Fruit fly (Drosophila melanogaster) whole organism, wandering third instar larva: ENCODE results near the gene Cdk8.
A peak's percentile ranks its signal among the peaks of the same experiment; 100 is the strongest.

ENCODE experiments used
- Abd-B ChIP-seq: fragments of >200 bp; optimal IDR thresholded peaks from 2 replicates; lab custom pipeline; 2017; ENCODE audit warnings: missing biosample characterization, missing genetic modification characterization
- CG32264 ChIP-seq: fragments of 200-800 bp; sonication (Bioruptor generic); optimal IDR thresholded peaks from 2 replicates; lab custom pipeline; 2016; ENCODE audit warnings: missing biosample characterization, missing genetic modification characterization
- CG9705 ChIP-seq: fragments of 200-800 bp; sonication (Bioruptor generic); optimal IDR thresholded peaks from 2 replicates; lab custom pipeline; 2018; ENCODE audit warnings: missing biosample characterization, mild to moderate bottlenecking, missing genetic modification characterization
- CrebA ChIP-seq: fragments of 200-800 bp; sonication (Bioruptor generic); optimal IDR thresholded peaks from 2 replicates; lab custom pipeline; 2016; ENCODE audit warnings: missing biosample characterization, mild to moderate bottlenecking, missing genetic modification characterization, borderline replicate concordance
- Dfd ChIP-seq: fragments of >200 bp; optimal IDR thresholded peaks from 2 replicates; lab custom pipeline; 2017; ENCODE audit warnings: missing biosample characterization, missing genetic modification characterization
- Dif ChIP-seq: fragments of 200-275, 200-300 bp; sonication (Bioruptor generic); optimal IDR thresholded peaks from 2 replicates; lab custom pipeline; 2018; ENCODE audit warnings: missing biosample characterization, missing genetic modification characterization; ENCODE audit not compliant: partially characterized antibody
- GATAd ChIP-seq: sonication (Bioruptor generic); optimal IDR thresholded peaks from 2 replicates; lab custom pipeline; 2016; ENCODE audit warnings: missing biosample characterization, missing genetic modification characterization
- HLH106 ChIP-seq: fragments of 200-800 bp; optimal IDR thresholded peaks from 3 replicates; lab custom pipeline; 2019; ENCODE audit warnings: missing biosample characterization, mild to moderate bottlenecking, missing genetic modification characterization, moderate library complexity
- Hnf4 ChIP-seq: fragments of 200-800 bp; sonication (Bioruptor generic); optimal IDR thresholded peaks from 2 replicates; lab custom pipeline; 2016; ENCODE audit warnings: missing biosample characterization, mild to moderate bottlenecking, missing genetic modification characterization
- Hr78 ChIP-seq: fragments of >200 bp; optimal IDR thresholded peaks from 2 replicates; lab custom pipeline; 2017; ENCODE audit warnings: missing biosample characterization, missing genetic modification characterization
- Hr83 ChIP-seq: fragments of 200-300 bp; sonication (Bioruptor generic); optimal IDR thresholded peaks from 2 replicates; lab custom pipeline; 2016; ENCODE audit warnings: missing biosample characterization, mild to moderate bottlenecking, missing genetic modification characterization, moderate library complexity; ENCODE audit not compliant: poor library complexity, severe bottlenecking
- Jra ChIP-seq: sonication (Bioruptor generic); optimal IDR thresholded peaks from 2 replicates; lab custom pipeline; 2016; ENCODE audit warnings: missing biosample characterization, missing genetic modification characterization
- Mio ChIP-seq: sonication (Bioruptor generic); optimal IDR thresholded peaks from 2 replicates; lab custom pipeline; 2016; ENCODE audit warnings: missing biosample characterization, missing genetic modification characterization
- Myc ChIP-seq: fragments of >200 bp; optimal IDR thresholded peaks from 2 replicates; lab custom pipeline; 2017
- N ChIP-seq: fragments of >200 bp; optimal IDR thresholded peaks from 2 replicates; lab custom pipeline; 2018; ENCODE audit warnings: missing biosample characterization, missing external identifiers, missing genetic modification characterization
- Rel ChIP-seq, 2 experiments: fragments of 200-800 bp; sonication (Bioruptor generic) in 1 of 2; optimal IDR thresholded peaks; 2 replicates in 1 of 2; 3 replicates in 1 of 2; lab custom pipeline; 2016 to 2019; ENCODE audit warnings: mild to moderate bottlenecking in 2 of 2, missing biosample characterization in 2 of 2, missing genetic modification characterization in 2 of 2, moderate library complexity in 1 of 2
- Sp1 ChIP-seq: fragments of 200-800 bp; sonication (Bioruptor generic); optimal IDR thresholded peaks from 3 replicates; lab custom pipeline; 2019; ENCODE audit warnings: missing biosample characterization, mild to moderate bottlenecking, missing genetic modification characterization, moderate library complexity
- Vsx2 ChIP-seq: fragments of 200-300, 225-300 bp; sonication (Bioruptor generic); optimal IDR thresholded peaks from 2 replicates; lab custom pipeline; 2018; ENCODE audit warnings: missing biosample characterization, missing genetic modification characterization; ENCODE audit not compliant: partially characterized antibody
- br ChIP-seq: fragments of 200-800 bp; sonication (Bioruptor generic); optimal IDR thresholded peaks from 2 replicates; lab custom pipeline; 2016; ENCODE audit warnings: missing biosample characterization, missing genetic modification characterization
- brk ChIP-seq: fragments of 200-800 bp; sonication (Bioruptor generic); optimal IDR thresholded peaks from 2 replicates; lab custom pipeline; 2016; ENCODE audit warnings: missing biosample characterization, mild to moderate bottlenecking, missing genetic modification characterization
- dl ChIP-seq, 2 experiments: fragments of 175-275, 200-275 bp in 1 of 2; fragments of 200-275 bp in 1 of 2; sonication (Bioruptor generic); optimal IDR thresholded peaks; lab custom pipeline; 2018; ENCODE audit warnings: mild to moderate bottlenecking in 2 of 2, missing biosample characterization in 2 of 2, missing genetic modification characterization in 2 of 2, moderate library complexity in 2 of 2; ENCODE audit not compliant: partially characterized antibody in 2 of 2, insufficient read depth in 1 of 2
- dmrt93B ChIP-seq: fragments of 200-800 bp; sonication (Bioruptor generic); optimal IDR thresholded peaks from 2 replicates; lab custom pipeline; 2018; ENCODE audit warnings: missing biosample characterization, mild to moderate bottlenecking, missing genetic modification characterization
- dsf ChIP-seq: sonication (Bioruptor generic); optimal IDR thresholded peaks from 2 replicates; lab custom pipeline; 2016; ENCODE audit warnings: missing biosample characterization, missing genetic modification characterization, borderline replicate concordance
- ey ChIP-seq: fragments of 200-800 bp; sonication (Bioruptor generic); optimal IDR thresholded peaks from 2 replicates; lab custom pipeline; 2016; ENCODE audit warnings: missing biosample characterization, missing genetic modification characterization
- foxo ChIP-seq, 2 experiments: fragments of 200-800 bp; sonication (Bioruptor generic); optimal IDR thresholded peaks; 2 replicates in 1 of 2; 3 replicates in 1 of 2; lab custom pipeline; 2016 to 2017; ENCODE audit warnings: missing biosample characterization in 2 of 2, missing genetic modification characterization in 2 of 2
- fru ChIP-seq: fragments of 200-800 bp; sonication (Bioruptor generic); optimal IDR thresholded peaks from 3 replicates; lab custom pipeline; 2016; ENCODE audit warnings: missing biosample characterization, mild to moderate bottlenecking, missing genetic modification characterization
- h ChIP-seq: fragments of 200-800 bp; sonication (Bioruptor generic); optimal IDR thresholded peaks from 3 replicates; lab custom pipeline; 2016; ENCODE audit warnings: missing biosample characterization, mild to moderate bottlenecking, missing genetic modification characterization
- jim ChIP-seq: fragments of 175-275, 200-325 bp; sonication (Bioruptor generic); optimal IDR thresholded peaks from 2 replicates; lab custom pipeline; 2016; ENCODE audit warnings: missing biosample characterization, mild to moderate bottlenecking, missing genetic modification characterization
- lola ChIP-seq: fragments of >200 bp; optimal IDR thresholded peaks from 2 replicates; lab custom pipeline; 2017; ENCODE audit warnings: missing biosample characterization, missing genetic modification characterization
- pan ChIP-seq: fragments of >200 bp; optimal IDR thresholded peaks from 2 replicates; lab custom pipeline; 2017
- psq ChIP-seq: fragments of 200-800 bp; sonication (Bioruptor generic); optimal IDR thresholded peaks from 3 replicates; lab custom pipeline; 2017; ENCODE audit warnings: missing biosample characterization, mild to moderate bottlenecking, missing genetic modification characterization, moderate library complexity
- rgr ChIP-seq: fragments of 200-800 bp; sonication (Bioruptor generic); optimal IDR thresholded peaks from 3 replicates; lab custom pipeline; 2016; ENCODE audit warnings: missing biosample characterization, mild to moderate bottlenecking, missing genetic modification characterization
- sage ChIP-seq: fragments of 200-800 bp; sonication (Bioruptor generic); optimal IDR thresholded peaks from 2 replicates; lab custom pipeline; 2016; ENCODE audit warnings: missing biosample characterization, mild to moderate bottlenecking, missing genetic modification characterization
- sv ChIP-seq: fragments of 200-800 bp; sonication (Bioruptor generic); optimal IDR thresholded peaks from 3 replicates; lab custom pipeline; 2016; ENCODE audit warnings: missing biosample characterization, missing genetic modification characterization
- tai ChIP-seq: sonication (Bioruptor generic); optimal IDR thresholded peaks from 2 replicates; lab custom pipeline; 2016; ENCODE audit warnings: missing biosample characterization, missing genetic modification characterization
- usp ChIP-seq: fragments of >200 bp; optimal IDR thresholded peaks from 2 replicates; lab custom pipeline; 2017; ENCODE audit warnings: missing biosample characterization, missing genetic modification characterization
- woc ChIP-seq: sonication (Bioruptor generic); optimal IDR thresholded peaks from 2 replicates; lab custom pipeline; 2016; ENCODE audit warnings: missing biosample characterization, mild to moderate bottlenecking, missing genetic modification characterization

The Cdk8 gene

DNA sequence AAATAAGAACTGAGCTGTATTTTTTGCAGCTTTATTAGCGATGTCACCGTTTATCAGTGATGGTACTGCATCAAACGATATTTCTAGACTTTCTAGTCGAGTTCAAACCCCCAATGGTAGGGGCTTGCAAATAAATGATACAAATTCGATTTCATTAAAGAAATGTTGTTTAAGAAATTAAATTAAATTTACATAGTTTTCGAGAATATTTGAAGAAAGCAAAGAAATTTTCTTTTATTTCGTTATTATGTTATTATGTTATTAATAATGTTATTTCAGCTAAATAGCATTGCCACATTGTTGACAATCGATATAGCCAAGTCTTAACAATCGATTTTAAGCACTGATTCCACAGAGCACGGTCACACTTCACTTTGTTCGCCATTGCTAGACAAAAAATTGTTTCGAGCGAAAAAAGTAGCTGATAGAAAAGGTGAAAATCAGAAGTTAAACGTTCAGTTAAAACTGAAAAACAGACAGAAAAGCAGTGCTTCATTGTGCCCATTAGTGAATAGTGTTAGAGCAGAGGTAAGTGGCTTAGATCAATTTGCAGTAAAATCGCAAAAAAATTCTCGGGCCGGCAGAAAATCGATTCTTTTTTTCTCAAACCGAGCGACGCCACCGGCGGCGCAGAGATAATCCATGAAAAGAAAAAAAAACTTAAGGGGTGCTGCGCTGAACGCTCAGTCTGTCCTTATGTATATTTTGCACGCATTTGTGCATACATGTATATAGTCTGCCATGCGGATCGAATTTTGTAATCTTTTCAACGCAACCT, 26.0 kb upstream of the Cdk8 start, which contains the start of the genes iPLA2-VIA and Ciz1:
TSS of gene iPLA2-VIA (minus strand) at position 75 of the 778 bp plus-strand sequence.
TSS of gene Ciz1 (plus strand) at position 365 of the 778 bp plus-strand sequence.
- TF ChIP-seq Jra (GFP tag; lab: Kevin White, UChicago) (peak; percentile 53), brk (GFP tag; lab: Kevin White, UChicago) (no peak), usp (GFP tag; lab: Kevin White, UChicago) (no peak), Mio (GFP tag; lab: Kevin White, UChicago) (no peak), N (GFP tag; lab: Kevin White, UChicago) (no peak), dl (GFP tag; optimal IDR thresholded peaks at IDR 0.05; lab: Kevin White, UChicago; ENCODE audit: insufficient read depth in 1 of 2, partially characterized antibody in 2 of 2) (no peak), Hr78 (GFP tag; lab: Kevin White, UChicago) (no peak), psq (GFP tag; lab: Kevin White, UChicago) (no peak), rgr (no peak), Sp1 (peak; percentile 9), GATAd (GFP tag; lab: Kevin White, UChicago) (no peak), Dfd (GFP tag; lab: Kevin White, UChicago) (no peak), dmrt93B (GFP tag; lab: Kevin White, UChicago) (no peak), CG9705 (GFP tag; lab: Kevin White, UChicago) (peak; percentile 3), br (GFP tag; lab: Kevin White, UChicago) (peak; percentile 38), sage (GFP tag; lab: Kevin White, UChicago) (no peak), HLH106 (tag; lab: Kevin White, UChicago) (no peak), Hnf4 (GFP tag; lab: Kevin White, UChicago) (peak; percentile 55), foxo (GFP tag; optimal IDR thresholded peaks at IDR 0.05; lab: Kevin White, UChicago) (peak in 1 of 2 experiments; percentile 59), pan (lab: Kevin White, UChicago) (no peak), jim (GFP tag; lab: Kevin White, UChicago) (no peak), lola (GFP tag; lab: Kevin White, UChicago) (no peak), h (no peak), ey (GFP tag; lab: Kevin White, UChicago) (peak; percentile 1), Hr83 (GFP tag; lab: Kevin White, UChicago) (peak; percentile 20), CG32264 (GFP tag; lab: Kevin White, UChicago) (no peak), tai (GFP tag; lab: Kevin White, UChicago) (no peak), Dif (GFP tag; lab: Kevin White, UChicago) (no peak), dsf (GFP tag; lab: Kevin White, UChicago) (peak; percentile 24), Vsx2 (GFP tag; lab: Kevin White, UChicago) (no peak)

- no peak for TF ChIP-seq Hnf4 (GFP tag; lab: Kevin White, UChicago)
- no peak for TF ChIP-seq Dif (GFP tag; lab: Kevin White, UChicago)
- TF ChIP-seq sage (GFP tag; lab: Kevin White, UChicago): no peak
- TF ChIP-seq pan (lab: Kevin White, UChicago): no peak
- no peak for TF ChIP-seq ey (GFP tag; lab: Kevin White, UChicago)
- TF ChIP-seq usp (GFP tag; lab: Kevin White, UChicago): no peak
- TF ChIP-seq Rel (GFP tag; optimal IDR thresholded peaks at IDR 0.05; lab: Kevin White, UChicago): no peak
- no peak for TF ChIP-seq Rel (tag; optimal IDR thresholded peaks at IDR 0.05; lab: Kevin White, UChicago)
- TF ChIP-seq fru (GFP tag; lab: Kevin White, UChicago): no peak
- no peak for TF ChIP-seq sv (GFP tag; lab: Kevin White, UChicago)
- no peak for TF ChIP-seq Abd-B (GFP tag; lab: Kevin White, UChicago)
Measured at dm6 chr3L:9863656-9864055, 25.2 kb upstream of the Cdk8 start.

- peak; percentile 28 for TF ChIP-seq Sp1
- peak; percentile 39 for TF ChIP-seq rgr
- TF ChIP-seq jim (GFP tag; lab: Kevin White, UChicago): no peak
- TF ChIP-seq Abd-B (GFP tag; lab: Kevin White, UChicago): no peak
- TF ChIP-seq Hr83 (GFP tag; lab: Kevin White, UChicago): peak; percentile 41
- no peak for TF ChIP-seq br (GFP tag; lab: Kevin White, UChicago)
- no peak for TF ChIP-seq lola (GFP tag; lab: Kevin White, UChicago)
- peak in 1 of 2 experiments; percentile 10 for TF ChIP-seq foxo (GFP tag; optimal IDR thresholded peaks at IDR 0.05; lab: Kevin White, UChicago)
- TF ChIP-seq Vsx2 (GFP tag; lab: Kevin White, UChicago): no peak
- TF ChIP-seq sv (GFP tag; lab: Kevin White, UChicago): no peak
- TF ChIP-seq sage (GFP tag; lab: Kevin White, UChicago): no peak
- TF ChIP-seq Mio (GFP tag; lab: Kevin White, UChicago): no peak
- TF ChIP-seq CG32264 (GFP tag; lab: Kevin White, UChicago): no peak
- TF ChIP-seq dl (GFP tag; optimal IDR thresholded peaks at IDR 0.05; lab: Kevin White, UChicago; ENCODE audit: insufficient read depth in 1 of 2, partially characterized antibody in 2 of 2): no peak
- TF ChIP-seq h: peak; percentile 59
- peak; percentile 55 for TF ChIP-seq woc (GFP tag; lab: Kevin White, UChicago)
- no peak for TF ChIP-seq tai (GFP tag; lab: Kevin White, UChicago)
- TF ChIP-seq Hnf4 (GFP tag; lab: Kevin White, UChicago): peak; percentile 52
- no peak for TF ChIP-seq CrebA (GFP tag; lab: Kevin White, UChicago)
- peak; percentile 10 for TF ChIP-seq psq (GFP tag; lab: Kevin White, UChicago)
- no peak for TF ChIP-seq Myc
- no peak for TF ChIP-seq Dif (GFP tag; lab: Kevin White, UChicago)
- TF ChIP-seq HLH106 (tag; lab: Kevin White, UChicago): peak; percentile 23
- peak; percentile 23 for TF ChIP-seq CG9705 (GFP tag; lab: Kevin White, UChicago)
- no peak for TF ChIP-seq Rel (GFP tag; optimal IDR thresholded peaks at IDR 0.05; lab: Kevin White, UChicago)
- peak; percentile 23 for TF ChIP-seq Rel (tag; optimal IDR thresholded peaks at IDR 0.05; lab: Kevin White, UChicago)
- peak; percentile 30 for TF ChIP-seq dsf (GFP tag; lab: Kevin White, UChicago)
- peak; percentile 29 for TF ChIP-seq Jra (GFP tag; lab: Kevin White, UChicago)
- TF ChIP-seq ey (GFP tag; lab: Kevin White, UChicago): peak; percentile 6
- no peak for TF ChIP-seq GATAd (GFP tag; lab: Kevin White, UChicago)
Measured at dm6 chr3L:9859624-9860023, 21.2 kb upstream of the Cdk8 start, which contains the start of gene CG10809. Gene CG10809, minus strand, starts transcription at chr3L:9859889.
